Worm (Caenorhabditis elegans) whole organism, L1 larva: Measurements from ENCODE around the gene F55F10.3.

Experiments
- dpl-1 ChIP-seq, 3 experiments: fragments of 150-350 bp in 2 of 3; sonication (generic microtip) in 1 of 3; optimal IDR thresholded peaks; 2 replicates each; lab custom pipeline; 2014 to 2017; ENCODE audit warnings: missing biosample characterization in 3 of 3, missing genetic modification characterization in 3 of 3, missing genetic modification reagents in 3 of 3
- lin-13 ChIP-seq: fragments of 150-350 bp; optimal IDR thresholded peaks from 2 replicates; lab custom pipeline; 2014; ENCODE audit warnings: missing biosample characterization, missing genetic modification reagents, missing genetic modification characterization
- mdl-1 ChIP-seq, 2 experiments: fragments of 150-350 bp; optimal IDR thresholded peaks; 2 replicates each; lab custom pipeline; 2014 to 2017; ENCODE audit warnings: missing biosample characterization in 2 of 2, missing genetic modification characterization in 2 of 2, inconsistent platforms in 1 of 2
- skn-1 ChIP-seq: fragments of 150-350 bp; optimal IDR thresholded peaks from 2 replicates; lab custom pipeline; 2014; ENCODE audit warnings: missing biosample characterization, missing genetic modification characterization
- snpc-4 ChIP-seq: fragments of 150-350 bp; optimal IDR thresholded peaks from 2 replicates; lab custom pipeline; 2014; ENCODE audit warnings: missing biosample characterization, missing genetic modification characterization

DNA sequence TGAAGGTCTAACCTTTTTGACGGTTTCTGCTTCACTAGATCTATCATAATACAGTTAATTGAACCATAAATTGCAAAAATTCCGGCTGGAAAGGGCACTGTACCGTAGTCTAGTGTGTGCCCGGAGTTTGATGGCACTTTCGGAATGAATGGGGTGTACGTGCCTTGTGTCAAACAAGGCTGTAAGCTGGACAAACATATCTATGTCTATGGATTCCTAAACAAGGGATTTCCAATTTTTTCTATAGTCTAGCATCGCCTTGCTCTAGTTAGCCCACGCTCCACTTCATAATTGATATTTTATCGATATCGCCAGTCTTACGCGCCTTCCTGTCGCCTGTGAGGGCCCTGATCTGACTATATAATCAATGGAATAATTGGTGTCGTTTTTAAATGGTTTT lies 13.2 kb upstream of the F55F10.3 start, which contains the start of gene oac-52:
- TF ChIP-seq lin-13 (GFP tag; lab: Kevin White, UChicago) (no peak), dpl-1 (GFP tag; optimal IDR thresholded peaks at IDR 0.05; lab: Kevin White, UChicago) (no peak), skn-1 (tag; lab: Kevin White, UChicago) (no peak), mdl-1 (tag; optimal IDR thresholded peaks at IDR 0.05; lab: Kevin White, UChicago) (no peak), snpc-4 (tag; lab: Kevin White, UChicago) (no peak)
